Worm (Caenorhabditis elegans) whole organism, young adult: ENCODE measurements around the gene kvs-1.

Source experiments
- F55B11.4 ChIP-seq: sonication (generic microtip); optimal IDR thresholded peaks from 2 replicates; lab custom pipeline; 2016; ENCODE audit warnings: missing compliant biosample characterization, missing genetic modification characterization, borderline replicate concordance; ENCODE audit not compliant: insufficient read depth
- K11D2.4 ChIP-seq: fragments of 200-800 bp; sonication (Bioruptor generic); IDR thresholded peaks from 2 replicates; pipeline ENCODE4 v1.3.6; 2022; ENCODE audit warnings: missing genetic modification reagents, missing genetic modification characterization, missing compliant biosample characterization
- ama-1 ChIP-seq, 3 experiments: fragments of 150-350 bp in 1 of 3; sonication (generic microtip) in 2 of 3; optimal IDR thresholded peaks; 2 replicates each; lab custom pipeline; 2014 to 2018; ENCODE audit warnings: missing biosample characterization in 2 of 3, missing genetic modification characterization in 2 of 3, missing genetic modification reagents in 2 of 3
- attf-3 ChIP-seq: fragments of 200-800 bp; sonication (Bioruptor generic); conservative IDR thresholded peaks from 2 replicates; pipeline ENCODE4 v1.3.6; 2022; ENCODE audit warnings: missing genetic modification reagents, missing genetic modification characterization, missing compliant biosample characterization
- ets-4 ChIP-seq: fragments of 200-800 bp; sonication (Bioruptor generic); optimal IDR thresholded peaks from 2 replicates; lab custom pipeline; 2018; ENCODE audit warnings: mild to moderate bottlenecking, missing genetic modification characterization, missing compliant biosample characterization
- hlh-12 ChIP-seq: sonication (generic microtip); optimal IDR thresholded peaks from 2 replicates; lab custom pipeline; 2016; ENCODE audit warnings: missing genetic modification characterization, missing compliant biosample characterization
- mxl-1 ChIP-seq: sonication (generic microtip); optimal IDR thresholded peaks from 2 replicates; lab custom pipeline; 2016; ENCODE audit warnings: missing genetic modification characterization, missing compliant biosample characterization
- sea-2 ChIP-seq: fragments of 200-800 bp; sonication (Bioruptor generic); IDR thresholded peaks from 2 replicates; pipeline ENCODE4 v1.3.6; 2022; ENCODE audit warnings: missing genetic modification characterization, missing compliant biosample characterization
- snpc-4 ChIP-seq, 5 experiments: fragments of 150-350 bp in 1 of 5; sonication (generic microtip) in 4 of 5; optimal IDR thresholded peaks; 2 replicates each; lab custom pipeline; 2014 to 2018; ENCODE audit warnings: missing genetic modification characterization in 5 of 5, missing biosample characterization in 3 of 5, antibody characterized with exemption in 2 of 5, mild to moderate bottlenecking in 2 of 5, missing compliant biosample characterization in 2 of 5, missing genotype in 2 of 5, moderate library complexity in 2 of 5, missing genetic modification reagents in 1 of 5

DNA sequence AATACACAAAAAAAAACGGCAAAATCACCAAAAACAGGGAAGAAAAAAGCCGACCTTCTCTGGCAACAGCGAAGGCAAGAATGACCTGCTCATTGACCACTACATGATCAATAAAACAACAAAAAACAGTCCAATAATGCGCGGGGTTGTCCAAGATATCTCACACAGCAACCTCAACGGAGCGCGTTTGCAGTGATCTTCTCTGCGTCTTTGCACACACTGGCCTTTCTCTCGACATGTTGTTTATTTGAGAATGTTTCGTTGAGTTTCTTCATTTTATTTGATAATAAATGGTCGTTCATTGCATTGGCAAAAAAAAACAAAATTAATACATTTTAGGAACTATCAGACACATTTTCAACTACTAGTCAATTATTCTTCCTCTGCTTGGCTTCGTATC lies 45.3 kb downstream of the kvs-1 start:
- TF ChIP-seq F55B11.4 (tag; lab: Kevin White, UChicago) (no peak), attf-3 (GFP tag; lab: Robert Waterston, UW) (no peak), hlh-12 (tag; lab: Kevin White, UChicago) (no peak), ama-1 (optimal IDR thresholded peaks at IDR 0.05; lab: Kevin White, UChicago) (peak; percentile 34), ama-1 (GFP tag; optimal IDR thresholded peaks at IDR 0.05; lab: Kevin White, UChicago) (no peak), ets-4 (GFP tag; lab: Kevin White, UChicago) (no peak), snpc-4 (GFP tag; optimal IDR thresholded peaks at IDR 0.05; lab: Kevin White, UChicago) (no peak), snpc-4 (tag; optimal IDR thresholded peaks at IDR 0.05; lab: Kevin White, UChicago) (no peak), K11D2.4 (GFP tag; lab: Robert Waterston, UW) (no peak), sea-2 (no peak), mxl-1 (no peak)
